Worm (Caenorhabditis elegans) whole organism, young adult: ENCODE data around the gene R11F4.1.
A peak's percentile ranks its signal among the peaks of the same experiment; 100 is the strongest.

Source experiments
- B0019.2 ChIP-seq: fragments of 200-800 bp; sonication (Bioruptor generic); conservative IDR thresholded peaks from 2 replicates; pipeline ENCODE4 v1.3.6; 2022; ENCODE audit warnings: missing genetic modification reagents, missing genetic modification characterization, missing compliant biosample characterization
- C17E4.6 ChIP-seq: fragments of 200-800 bp; sonication (Bioruptor generic); IDR thresholded peaks from 2 replicates; pipeline ENCODE4 v1.3.6; 2022; ENCODE audit warnings: missing genetic modification reagents, missing genetic modification characterization, missing compliant biosample characterization
- F22D6.2 ChIP-seq: sonication (generic microtip); optimal IDR thresholded peaks from 2 replicates; lab custom pipeline; 2016; ENCODE audit warnings: mild to moderate bottlenecking, missing genetic modification characterization, missing compliant biosample characterization
- F33H1.4 ChIP-seq: fragments of 200-800 bp; sonication (Bioruptor generic); IDR thresholded peaks from 2 replicates; pipeline ENCODE4 v1.3.6; 2022; ENCODE audit warnings: missing genetic modification reagents, missing genetic modification characterization, missing compliant biosample characterization
- F39B2.1 ChIP-seq: fragments of 200-800 bp; sonication (Bioruptor generic); IDR thresholded peaks from 2 replicates; pipeline ENCODE4 v1.3.6; 2022; ENCODE audit warnings: missing genetic modification reagents, missing genetic modification characterization, missing compliant biosample characterization
- F49E8.2 ChIP-seq: sonication (generic microtip); optimal IDR thresholded peaks from 3 replicates; lab custom pipeline; 2017; ENCODE audit warnings: missing genetic modification characterization, mild to moderate bottlenecking, missing compliant biosample characterization, antibody characterized with exemption, moderate library complexity; ENCODE audit not compliant: insufficient read depth
- F52B5.7 ChIP-seq: sonication (generic microtip); optimal IDR thresholded peaks from 2 replicates; lab custom pipeline; 2016; ENCODE audit warnings: mild to moderate bottlenecking, missing genetic modification characterization, missing compliant biosample characterization
- K11D2.4 ChIP-seq: fragments of 200-800 bp; sonication (Bioruptor generic); IDR thresholded peaks from 2 replicates; pipeline ENCODE4 v1.3.6; 2022; ENCODE audit warnings: missing genetic modification reagents, missing genetic modification characterization, missing compliant biosample characterization
- Y53G8AR.9 ChIP-seq: fragments of 200-800 bp; sonication (Bioruptor generic); conservative IDR thresholded peaks from 2 replicates; pipeline ENCODE4 v1.3.6; 2022; ENCODE audit warnings: missing genetic modification reagents, missing genetic modification characterization, missing compliant biosample characterization
- Y56A3A.18 ChIP-seq: fragments of 200-800 bp; sonication (Bioruptor generic); IDR thresholded peaks from 2 replicates; pipeline ENCODE4 v1.3.6; 2022; ENCODE audit warnings: missing genetic modification reagents, missing genetic modification characterization, missing compliant biosample characterization
- Y79H2A.3 ChIP-seq: fragments of 200-800 bp; sonication (Bioruptor generic); conservative IDR thresholded peaks from 2 replicates; pipeline ENCODE4 v1.3.6; 2022; ENCODE audit warnings: missing genetic modification reagents, missing genetic modification characterization, missing compliant biosample characterization
- Y95B8A.8 ChIP-seq: fragments of 200-800 bp; sonication (Bioruptor generic); IDR thresholded peaks from 2 replicates; pipeline ENCODE4 v1.3.6; 2022; ENCODE audit warnings: missing genetic modification reagents, missing genetic modification characterization, missing compliant biosample characterization
- akir-1 ChIP-seq: fragments of 200-800 bp; sonication (Bioruptor generic); optimal IDR thresholded peaks from 2 replicates; lab custom pipeline; 2018; ENCODE audit warnings: mild to moderate bottlenecking, missing genetic modification characterization, moderate library complexity, missing compliant biosample characterization
- athp-1 ChIP-seq: sonication (generic microtip); optimal IDR thresholded peaks from 2 replicates; lab custom pipeline; 2017; ENCODE audit warnings: mild to moderate bottlenecking, missing genetic modification characterization, missing compliant biosample characterization
- attf-5 ChIP-seq: fragments of 200-800 bp; sonication (Bioruptor generic); optimal IDR thresholded peaks from 2 replicates; lab custom pipeline; 2018; ENCODE audit warnings: mild to moderate bottlenecking, missing genetic modification characterization, missing compliant biosample characterization
- ccch-3 ChIP-seq: fragments of 200-800 bp; sonication (Bioruptor generic); optimal IDR thresholded peaks from 2 replicates; lab custom pipeline; 2018; ENCODE audit warnings: mild to moderate bottlenecking, missing genetic modification characterization, missing compliant biosample characterization
- cebp-1 ChIP-seq, 2 experiments: fragments of 200-800 bp in 1 of 2; sonication (Bioruptor generic) in 1 of 2; sonication (generic microtip) in 1 of 2; IDR thresholded peaks in 1 of 2; optimal IDR thresholded peaks in 1 of 2; 2 replicates each; pipeline versions ENCODE4 v1.3.6 to Lab custom; 2017 to 2022; ENCODE audit warnings: missing compliant biosample characterization in 2 of 2, missing genetic modification characterization in 2 of 2, mild to moderate bottlenecking in 1 of 2, missing genetic modification reagents in 1 of 2, moderate library complexity in 1 of 2
- ceh-40 ChIP-seq: fragments of 200-800 bp; sonication (Bioruptor generic); IDR thresholded peaks from 2 replicates; pipeline ENCODE4 v1.3.6; 2022; ENCODE audit warnings: missing genetic modification characterization, missing compliant biosample characterization
- ceh-79 ChIP-seq: sonication (generic microtip); optimal IDR thresholded peaks from 2 replicates; lab custom pipeline; 2017; ENCODE audit warnings: mild to moderate bottlenecking, missing genetic modification characterization, missing compliant biosample characterization
- dpff-1 ChIP-seq: sonication (generic microtip); optimal IDR thresholded peaks from 2 replicates; lab custom pipeline; 2017; ENCODE audit warnings: mild to moderate bottlenecking, missing genetic modification characterization, missing compliant biosample characterization
- efl-1 ChIP-seq: fragments of 150-350 bp; optimal IDR thresholded peaks from 2 replicates; lab custom pipeline; 2014; ENCODE audit warnings: missing biosample characterization, missing genetic modification reagents, missing genetic modification characterization
- egl-18 ChIP-seq: fragments of 200-800 bp; sonication (Bioruptor generic); IDR thresholded peaks from 2 replicates; pipeline ENCODE4 v1.3.6; 2022; ENCODE audit warnings: missing genetic modification reagents, missing genetic modification characterization, missing compliant biosample characterization
- hmg-1.2 ChIP-seq: fragments of 200-800 bp; sonication (Bioruptor generic); IDR thresholded peaks from 2 replicates; pipeline ENCODE4 v1.3.6; 2022; ENCODE audit warnings: missing genetic modification reagents, missing genetic modification characterization, missing compliant biosample characterization
- hmg-20 ChIP-seq: fragments of 200-800 bp; sonication (Bioruptor generic); IDR thresholded peaks from 2 replicates; pipeline ENCODE4 v1.3.6; 2022; ENCODE audit warnings: missing genetic modification reagents, missing genetic modification characterization, missing compliant biosample characterization
- hrde-1 ChIP-seq: sonication (generic microtip); optimal IDR thresholded peaks from 2 replicates; lab custom pipeline; 2016; ENCODE audit warnings: missing genetic modification characterization, mild to moderate bottlenecking, missing compliant biosample characterization, moderate library complexity, missing genotype, missing genetic modification reagents, borderline replicate concordance
- let-526 ChIP-seq: fragments of 200-800 bp; sonication (Bioruptor generic); IDR thresholded peaks from 2 replicates; pipeline ENCODE4 v1.3.6; 2022; ENCODE audit warnings: missing genetic modification reagents, missing genetic modification characterization, missing compliant biosample characterization
- let-607 ChIP-seq, 2 experiments: fragments of 200-800 bp in 1 of 2; sonication (Bioruptor generic) in 1 of 2; sonication (generic microtip) in 1 of 2; optimal IDR thresholded peaks; 2 replicates each; lab custom pipeline; 2016 to 2018; ENCODE audit warnings: mild to moderate bottlenecking in 2 of 2, missing compliant biosample characterization in 2 of 2, missing genetic modification characterization in 2 of 2, moderate library complexity in 2 of 2, missing genotype in 1 of 2
- lin-26 ChIP-seq: fragments of 200-800 bp; sonication (Bioruptor generic); IDR thresholded peaks from 2 replicates; pipeline ENCODE4 v1.3.6; 2022; ENCODE audit warnings: missing genetic modification reagents, missing genetic modification characterization, missing compliant biosample characterization
- lin-35 ChIP-seq, 3 experiments: fragments of 150-350 bp in 2 of 3; sonication (generic microtip) in 1 of 3; optimal IDR thresholded peaks; 2 replicates each; lab custom pipeline; 2014 to 2018; ENCODE audit warnings: missing biosample characterization in 3 of 3, missing genetic modification characterization in 3 of 3, missing genetic modification reagents in 3 of 3
- lin-54 ChIP-seq: fragments of 200-800 bp; sonication (Bioruptor generic); optimal IDR thresholded peaks from 2 replicates; lab custom pipeline; 2018; ENCODE audit warnings: mild to moderate bottlenecking, missing genetic modification characterization, missing compliant biosample characterization
- lsl-1 ChIP-seq: fragments of 200-800 bp; sonication (Bioruptor generic); optimal IDR thresholded peaks from 2 replicates; lab custom pipeline; 2018; ENCODE audit warnings: mild to moderate bottlenecking, missing genetic modification characterization, moderate library complexity, missing compliant biosample characterization
- lsy-27 ChIP-seq: sonication (generic microtip); optimal IDR thresholded peaks from 2 replicates; lab custom pipeline; 2017; ENCODE audit warnings: missing genetic modification characterization, mild to moderate bottlenecking, missing compliant biosample characterization, antibody characterized with exemption, missing genotype, borderline replicate concordance; ENCODE audit not compliant: insufficient read depth
- nfya-1 ChIP-seq: sonication (generic microtip); optimal IDR thresholded peaks from 2 replicates; lab custom pipeline; 2017; ENCODE audit warnings: antibody characterized with exemption, missing compliant biosample characterization, missing genetic modification characterization, borderline replicate concordance; ENCODE audit not compliant: insufficient read depth
- rec-8 ChIP-seq, 2 experiments: sonication (generic microtip); optimal IDR thresholded peaks; 2 replicates each; lab custom pipeline; 2016; ENCODE audit warnings: mild to moderate bottlenecking in 2 of 2, missing genetic modification characterization in 2 of 2, missing genetic modification reagents in 2 of 2, missing genotype in 2 of 2, missing biosample characterization in 1 of 2, missing compliant biosample characterization in 1 of 2, moderate library complexity in 1 of 2
- repo-1 ChIP-seq: sonication (generic microtip); optimal IDR thresholded peaks from 2 replicates; lab custom pipeline; 2017; ENCODE audit warnings: mild to moderate bottlenecking, missing genetic modification characterization, missing compliant biosample characterization
- rpc-1 ChIP-seq, 2 experiments: fragments of 150-350 bp in 1 of 2; sonication (generic microtip) in 1 of 2; optimal IDR thresholded peaks; 2 replicates each; lab custom pipeline; 2014 to 2018; ENCODE audit warnings: missing biosample characterization in 1 of 2, missing genetic modification characterization in 1 of 2, missing genetic modification reagents in 1 of 2, missing genotype in 1 of 2
- sdz-38 ChIP-seq: sonication (generic microtip); optimal IDR thresholded peaks from 2 replicates; lab custom pipeline; 2016; ENCODE audit warnings: missing genotype, missing genetic modification characterization, missing compliant biosample characterization
- snpc-1.3 ChIP-seq: sonication (generic microtip); optimal IDR thresholded peaks from 2 replicates; lab custom pipeline; 2017; ENCODE audit warnings: missing genetic modification characterization, mild to moderate bottlenecking, missing compliant biosample characterization, antibody characterized with exemption, moderate library complexity, missing genotype, missing genetic modification reagents; ENCODE audit not compliant: insufficient read depth
- snpc-4 ChIP-seq, 5 experiments: fragments of 150-350 bp in 1 of 5; sonication (generic microtip) in 4 of 5; optimal IDR thresholded peaks; 2 replicates each; lab custom pipeline; 2014 to 2018; ENCODE audit warnings: missing genetic modification characterization in 5 of 5, missing biosample characterization in 3 of 5, antibody characterized with exemption in 2 of 5, mild to moderate bottlenecking in 2 of 5, missing compliant biosample characterization in 2 of 5, missing genotype in 2 of 5, moderate library complexity in 2 of 5, missing genetic modification reagents in 1 of 5
- sptf-2 ChIP-seq: fragments of 200-800 bp; sonication (Bioruptor generic); optimal IDR thresholded peaks from 2 replicates; lab custom pipeline; 2018; ENCODE audit warnings: mild to moderate bottlenecking, missing genetic modification characterization, missing compliant biosample characterization
- tbp1 ChIP-seq: fragments of 200-800 bp; sonication (Bioruptor generic); optimal IDR thresholded peaks from 2 replicates; lab custom pipeline; 2018; ENCODE audit warnings: mild to moderate bottlenecking, missing genetic modification characterization, missing compliant biosample characterization
- xnd-1 ChIP-seq: sonication (generic microtip); optimal IDR thresholded peaks from 2 replicates; lab custom pipeline; 2016; ENCODE audit warnings: missing genotype, missing genetic modification reagents, missing genetic modification characterization, missing compliant biosample characterization
- ztf-3 ChIP-seq: fragments of 200-800 bp; sonication (Bioruptor generic); optimal IDR thresholded peaks from 2 replicates; lab custom pipeline; 2018; ENCODE audit warnings: mild to moderate bottlenecking, missing genetic modification characterization, missing compliant biosample characterization

R11F4.1 gene

ce11 chrII:4091828-4092227 is at the start of gene R11F4.1:
Gene R11F4.1 (plus strand): TSS chrII:4091930.
- TF ChIP-seq K11D2.4 (GFP tag; lab: Robert Waterston, UW) (0 out of 2 replicates have a peak, but pooled peaks have one; percentile 11), F39B2.1 (GFP tag; lab: Robert Waterston, UW) (no peak)

- TF ChIP-seq F33H1.4 (GFP tag; lab: Robert Waterston, UW) (peak; percentile 36), let-526 (GFP tag; lab: Robert Waterston, UW) (peak; percentile 69; the same call in 1 of the 2 replicates), rec-8 (tag; optimal IDR thresholded peaks at IDR 0.05; lab: Kevin White, UChicago) (no peak), Y79H2A.3 (peak; percentile 90), lin-54 (GFP tag; lab: Kevin White, UChicago) (peak; percentile 21), F49E8.2 (tag; lab: Kevin White, UChicago) (peak; percentile 53), snpc-4 (GFP tag; optimal IDR thresholded peaks at IDR 0.05; lab: Kevin White, UChicago) (no peak), snpc-4 (tag; optimal IDR thresholded peaks at IDR 0.05; lab: Kevin White, UChicago) (no peak), rpc-1 (optimal IDR thresholded peaks at IDR 0.05; lab: Kevin White, UChicago) (no peak), rpc-1 (tag; optimal IDR thresholded peaks at IDR 0.05; lab: Kevin White, UChicago) (no peak), F52B5.7 (peak; percentile 32), ztf-3 (GFP tag; lab: Kevin White, UChicago) (no peak), Y95B8A.8 (GFP tag; lab: Robert Waterston, UW) (peak; percentile 70), lsy-27 (no peak), ccch-3 (GFP tag; lab: Kevin White, UChicago) (no peak), let-607 (tag; optimal IDR thresholded peaks at IDR 0.05; lab: Kevin White, UChicago) (no peak), Y56A3A.18 (0 out of 2 replicates have a peak, but pooled peaks have one; percentile 21), hrde-1 (tag; lab: Kevin White, UChicago) (peak; percentile 69), F22D6.2 (tag; lab: Kevin White, UChicago) (no peak), ceh-40 (no peak), lsl-1 (GFP tag; lab: Kevin White, UChicago) (peak; percentile 47), tbp1 (peak; percentile 47), dpff-1 (peak; percentile 38), sdz-38 (tag; lab: Kevin White, UChicago) (no peak), snpc-1.3 (tag; lab: Kevin White, UChicago) (peak; percentile 16), attf-5 (GFP tag; lab: Kevin White, UChicago) (peak; percentile 26), nfya-1 (tag; lab: Kevin White, UChicago) (no peak), hmg-1.2 (GFP tag; lab: Robert Waterston, UW) (peak; percentile 30), B0019.2 (GFP tag; lab: Robert Waterston, UW) (no peak), athp-1 (tag; lab: Kevin White, UChicago) (peak; percentile 85), Y53G8AR.9 (0 out of 2 replicates have a peak, but pooled peaks have one; percentile 74), xnd-1 (peak; percentile 42), lin-26 (GFP tag; lab: Robert Waterston, UW) (peak; percentile 78), sptf-2 (GFP tag; lab: Kevin White, UChicago) (no peak), repo-1 (tag; lab: Kevin White, UChicago) (no peak), ceh-79 (tag; lab: Kevin White, UChicago) (peak; percentile 37), hmg-20 (no peak), efl-1 (GFP tag; lab: Kevin White, UChicago) (no peak), akir-1 (no peak), lin-35 (GFP tag; optimal IDR thresholded peaks at IDR 0.05; lab: Kevin White, UChicago) (no peak), cebp-1 (GFP tag; IDR thresholded peaks at IDR 0.05; lab: Robert Waterston, UW) (no peak), cebp-1 (tag; optimal IDR thresholded peaks at IDR 0.05; lab: Kevin White, UChicago) (peak; percentile 59), egl-18 (GFP tag; lab: Robert Waterston, UW) (no peak), C17E4.6 (GFP tag; lab: Robert Waterston, UW) (peak; percentile 15; the same call in 1 of the 2 replicates)
These were observed 49.0 kb upstream of the R11F4.1 start for ce11 chrII:4042696-4043095.
